Fruit fly (Drosophila melanogaster) whole organism, wandering third instar larva: Measurements from ENCODE around the gene CG11454.

ENCODE experiments used
- Abd-B ChIP-seq: fragments of >200 bp; optimal IDR thresholded peaks from 2 replicates; lab custom pipeline; 2017; ENCODE audit warnings: missing biosample characterization, missing genetic modification characterization
- Hnf4 ChIP-seq: fragments of 200-800 bp; sonication (Bioruptor generic); optimal IDR thresholded peaks from 2 replicates; lab custom pipeline; 2016; ENCODE audit warnings: missing biosample characterization, mild to moderate bottlenecking, missing genetic modification characterization
- Hr78 ChIP-seq: fragments of >200 bp; optimal IDR thresholded peaks from 2 replicates; lab custom pipeline; 2017; ENCODE audit warnings: missing biosample characterization, missing genetic modification characterization
- Jra ChIP-seq: sonication (Bioruptor generic); optimal IDR thresholded peaks from 2 replicates; lab custom pipeline; 2016; ENCODE audit warnings: missing biosample characterization, missing genetic modification characterization
- Myc ChIP-seq: fragments of >200 bp; optimal IDR thresholded peaks from 2 replicates; lab custom pipeline; 2017
- OdsH ChIP-seq: fragments of 200-800 bp; sonication (Bioruptor generic); optimal IDR thresholded peaks from 2 replicates; lab custom pipeline; 2016; ENCODE audit warnings: missing biosample characterization, mild to moderate bottlenecking, missing genetic modification characterization
- brk ChIP-seq: fragments of 200-800 bp; sonication (Bioruptor generic); optimal IDR thresholded peaks from 2 replicates; lab custom pipeline; 2016; ENCODE audit warnings: missing biosample characterization, mild to moderate bottlenecking, missing genetic modification characterization
- h ChIP-seq: fragments of 200-800 bp; sonication (Bioruptor generic); optimal IDR thresholded peaks from 3 replicates; lab custom pipeline; 2016; ENCODE audit warnings: missing biosample characterization, mild to moderate bottlenecking, missing genetic modification characterization
- pan ChIP-seq: fragments of >200 bp; optimal IDR thresholded peaks from 2 replicates; lab custom pipeline; 2017
- sv ChIP-seq: fragments of 200-800 bp; sonication (Bioruptor generic); optimal IDR thresholded peaks from 3 replicates; lab custom pipeline; 2016; ENCODE audit warnings: missing biosample characterization, missing genetic modification characterization
- tai ChIP-seq: sonication (Bioruptor generic); optimal IDR thresholded peaks from 2 replicates; lab custom pipeline; 2016; ENCODE audit warnings: missing biosample characterization, missing genetic modification characterization
- usp ChIP-seq: fragments of >200 bp; optimal IDR thresholded peaks from 2 replicates; lab custom pipeline; 2017; ENCODE audit warnings: missing biosample characterization, missing genetic modification characterization

DNA sequence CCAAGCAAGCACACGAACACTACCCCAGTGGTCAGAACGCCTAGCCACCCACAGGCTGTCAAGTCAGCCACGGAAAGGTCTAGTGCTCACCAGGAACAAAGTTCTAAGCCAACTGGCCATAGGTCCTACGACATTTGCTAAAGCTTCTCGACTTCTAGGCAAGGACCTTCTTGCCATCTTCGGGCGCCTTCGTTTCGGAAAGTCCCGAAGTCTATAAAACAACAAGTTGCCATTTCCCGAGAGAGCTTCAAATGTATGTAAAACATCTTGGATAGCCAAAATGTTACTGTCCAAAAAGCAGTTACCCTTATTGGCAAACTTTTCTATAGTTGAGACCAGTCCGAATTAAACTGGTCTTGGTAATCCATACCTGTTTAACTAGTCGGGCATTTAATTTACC, 3.4 kb downstream of the CG11454 start:
- TF ChIP-seq Jra (GFP tag; lab: Kevin White, UChicago), result no peak
- TF ChIP-seq Myc, result no peak
- TF ChIP-seq pan (lab: Kevin White, UChicago), result no peak
- TF ChIP-seq brk, result no peak
- no peak for TF ChIP-seq usp (GFP tag; lab: Kevin White, UChicago)
- no peak for TF ChIP-seq Hnf4 (GFP tag; lab: Kevin White, UChicago)
- no peak for TF ChIP-seq Abd-B (GFP tag; lab: Kevin White, UChicago)
- no peak for TF ChIP-seq OdsH (GFP tag; lab: Kevin White, UChicago)
- no peak for TF ChIP-seq h (GFP tag; lab: Kevin White, UChicago)
- TF ChIP-seq Hr78 (GFP tag; lab: Kevin White, UChicago), result no peak
- TF ChIP-seq tai (GFP tag; lab: Kevin White, UChicago), result no peak
- TF ChIP-seq sv (GFP tag; lab: Kevin White, UChicago), result no peak
